Fruit fly (Drosophila melanogaster) whole organism, adult: ENCODE measurements around the gene CG1628.
"Not testable (repeated sequence)": the region's sequence is repeated elsewhere in the genome, so short reads cannot be mapped to it uniquely, and the experiment has no call there.

Experiments
- CG11617 ChIP-seq: fragments of 200-800 bp; sonication (Bioruptor generic); optimal IDR thresholded peaks from 2 replicates; lab custom pipeline; 2017; ENCODE audit warnings: mild to moderate bottlenecking, missing biosample characterization, missing genetic modification reagents, missing genetic modification characterization
- CG12768 ChIP-seq: fragments of 200-800 bp; sonication (Bioruptor generic); optimal IDR thresholded peaks from 2 replicates; lab custom pipeline; 2017; ENCODE audit warnings: missing biosample characterization, missing genetic modification characterization, mild to moderate bottlenecking, moderate library complexity, missing genetic modification reagents
- CG14711 ChIP-seq: fragments of 200-800 bp; sonication (Bioruptor generic); optimal IDR thresholded peaks from 2 replicates; lab custom pipeline; 2018; ENCODE audit warnings: missing biosample characterization, mild to moderate bottlenecking, missing genetic modification characterization, moderate library complexity
- CG1620 ChIP-seq: fragments of 200-800 bp; sonication (Bioruptor generic); optimal IDR thresholded peaks from 2 replicates; lab custom pipeline; 2016; ENCODE audit warnings: missing biosample characterization, missing genetic modification characterization
- CG33017 ChIP-seq: fragments of 200-800 bp; sonication (Bioruptor generic); optimal IDR thresholded peaks from 2 replicates; lab custom pipeline; 2018; ENCODE audit warnings: missing biosample characterization, mild to moderate bottlenecking, missing genetic modification characterization, moderate library complexity
- CG5204 ChIP-seq: fragments of 200-800 bp; sonication (Bioruptor generic); optimal IDR thresholded peaks from 2 replicates; lab custom pipeline; 2016; ENCODE audit warnings: missing biosample characterization, missing genetic modification characterization
- CG7045 ChIP-seq: fragments of 200-800 bp; sonication (Bioruptor generic); optimal IDR thresholded peaks from 2 replicates; lab custom pipeline; 2017; ENCODE audit warnings: missing biosample characterization, mild to moderate bottlenecking, missing genetic modification characterization
- CG7101 ChIP-seq: fragments of 200-800 bp; sonication (Bioruptor generic); optimal IDR thresholded peaks from 2 replicates; lab custom pipeline; 2018; ENCODE audit warnings: missing biosample characterization, mild to moderate bottlenecking, missing genetic modification characterization, moderate library complexity
- Clk ChIP-seq: fragments of 200-800 bp; sonication (Bioruptor generic); optimal IDR thresholded peaks from 2 replicates; lab custom pipeline; 2017; ENCODE audit warnings: missing biosample characterization, missing genetic modification characterization
- Crg-1 ChIP-seq: fragments of 200-800 bp; sonication (Bioruptor generic); optimal IDR thresholded peaks from 2 replicates; lab custom pipeline; 2016; ENCODE audit warnings: missing biosample characterization, missing genetic modification characterization
- Hr96 ChIP-seq: fragments of 200-800 bp; sonication (Bioruptor generic); optimal IDR thresholded peaks from 2 replicates; lab custom pipeline; 2016; ENCODE audit warnings: missing biosample characterization, missing genetic modification characterization
- Mnt ChIP-seq: fragments of 200-800 bp; sonication (Bioruptor generic); optimal IDR thresholded peaks from 2 replicates; lab custom pipeline; 2016; ENCODE audit warnings: missing biosample characterization, mild to moderate bottlenecking, missing genetic modification characterization
- bab1 ChIP-seq: fragments of 200-800 bp; sonication (Bioruptor generic); optimal IDR thresholded peaks from 3 replicates; lab custom pipeline; 2019; ENCODE audit warnings: missing biosample characterization, mild to moderate bottlenecking, missing genetic modification characterization, moderate library complexity
- cic ChIP-seq: fragments of 200-800 bp; sonication (Bioruptor generic); optimal IDR thresholded peaks from 2 replicates; lab custom pipeline; 2017; ENCODE audit warnings: missing biosample characterization, mild to moderate bottlenecking, missing genetic modification characterization, moderate library complexity
- cnc ChIP-seq, 2 experiments: fragments of >200 bp; optimal IDR thresholded peaks; 2 replicates each; lab custom pipeline; 2017
- kay ChIP-seq: fragments of 200-800 bp; sonication (Bioruptor generic); peaks from one replicate; lab custom pipeline; 2016; ENCODE audit warnings: missing biosample characterization, missing genetic modification characterization, borderline replicate concordance
- ovo ChIP-seq: fragments of 200-800 bp; sonication (Bioruptor generic); optimal IDR thresholded peaks from 2 replicates; lab custom pipeline; 2016; ENCODE audit warnings: missing biosample characterization, missing genetic modification characterization
- pad ChIP-seq: fragments of 200-800 bp; sonication (Bioruptor generic); optimal IDR thresholded peaks from 3 replicates; lab custom pipeline; 2017; ENCODE audit warnings: missing biosample characterization, missing genetic modification characterization, mild to moderate bottlenecking, moderate library complexity, missing genetic modification reagents
- tj ChIP-seq: fragments of 200-800 bp; sonication (Bioruptor generic); optimal IDR thresholded peaks from 3 replicates; lab custom pipeline; 2017; ENCODE audit warnings: missing biosample characterization, mild to moderate bottlenecking, missing genetic modification characterization, moderate library complexity
- toe ChIP-seq: fragments of 200-800 bp; sonication (Bioruptor generic); optimal IDR thresholded peaks from 2 replicates; lab custom pipeline; 2016; ENCODE audit warnings: missing biosample characterization, missing genetic modification characterization

CG1628 gene

dm6 chrX:10602057-10602764 is at the start of gene CG1628:
TSS of gene CG1628 (minus strand) at chrX:10602714.
- TF ChIP-seq bab1 (GFP tag; lab: Kevin White, UChicago) = no peak
- TF ChIP-seq Hr96 = no peak
- no peak for TF ChIP-seq CG14711 (tag; lab: Kevin White, UChicago)
- TF ChIP-seq tj (GFP tag; lab: Kevin White, UChicago) = no peak
- no peak for TF ChIP-seq cnc (optimal IDR thresholded peaks at IDR 0.05; lab: Kevin White, UChicago)
- TF ChIP-seq cic = no peak
- no peak for TF ChIP-seq ovo (GFP tag; lab: Kevin White, UChicago)

DNA sequence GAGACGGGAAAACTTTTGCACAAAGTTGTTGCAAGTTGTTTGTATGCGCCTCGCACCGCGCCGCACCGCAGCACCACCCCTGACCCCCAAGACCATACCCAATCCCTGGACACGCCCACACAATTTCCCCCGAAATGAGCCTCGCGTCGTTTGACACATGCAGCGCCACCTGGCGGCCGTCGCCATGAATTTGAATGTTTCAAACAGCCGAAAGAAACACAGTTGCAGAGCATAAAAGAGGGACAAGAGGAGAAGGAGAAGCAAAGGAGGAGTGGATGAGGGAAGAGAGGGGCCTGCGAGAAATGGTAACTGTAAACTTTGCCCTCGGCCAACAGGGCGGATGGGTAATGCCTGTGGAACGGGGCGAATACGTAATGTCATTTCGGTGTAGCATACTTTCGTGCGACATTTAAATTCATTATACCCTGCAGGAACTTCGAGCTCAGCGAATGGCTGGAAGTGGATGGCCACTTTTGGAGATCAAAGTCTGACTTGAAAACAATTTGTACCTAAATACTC is 39.8 kb upstream of the CG1628 start:
- TF ChIP-seq Hr96 (no peak), CG7101 (tag; lab: Kevin White, UChicago) (no peak), CG33017 (tag; lab: Kevin White, UChicago) (no peak), Crg-1 (GFP tag; lab: Kevin White, UChicago) (no peak), cnc (optimal IDR thresholded peaks at IDR 0.05; lab: Kevin White, UChicago) (no peak), CG14711 (tag; lab: Kevin White, UChicago) (no peak), CG1620 (GFP tag; lab: Kevin White, UChicago) (no peak), CG5204 (GFP tag; lab: Kevin White, UChicago) (no peak), CG7045 (GFP tag; lab: Kevin White, UChicago) (no peak), CG11617 (GFP tag; lab: Kevin White, UChicago) (no peak), CG12768 (no peak), Clk (GFP tag; lab: Kevin White, UChicago) (no peak), kay (GFP tag; lab: Kevin White, UChicago) (no peak), ovo (GFP tag; lab: Kevin White, UChicago) (no peak)

DNA sequence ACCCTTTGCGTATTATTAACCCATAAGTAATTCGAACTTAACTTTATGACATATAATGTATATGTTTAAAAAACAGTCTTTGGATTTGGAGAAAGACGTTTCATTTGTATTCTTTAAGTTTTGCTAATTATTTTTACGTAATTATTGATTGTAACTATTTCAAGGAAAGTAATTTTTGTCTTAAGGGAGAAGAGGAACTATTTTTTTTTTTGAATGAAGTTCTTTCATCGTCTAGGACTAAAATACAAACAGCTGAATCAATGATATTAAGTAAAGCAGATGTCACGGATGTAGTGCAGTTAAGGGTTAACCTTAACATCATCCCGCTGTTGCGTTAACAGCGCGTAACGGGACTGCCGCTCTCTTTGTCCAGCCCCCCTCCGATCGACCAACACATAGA is 26.4 kb upstream of the CG1628 start:
- TF ChIP-seq Hr96 (peak; percentile 63), CG14711 (tag; lab: Kevin White, UChicago) (peak; percentile 35), CG7045 (GFP tag; lab: Kevin White, UChicago) (peak; percentile 36), pad (GFP tag; lab: Kevin White, UChicago) (peak; percentile 36), CG11617 (GFP tag; lab: Kevin White, UChicago) (peak; percentile 12), Clk (GFP tag; lab: Kevin White, UChicago) (no peak), CG33017 (tag; lab: Kevin White, UChicago) (peak; percentile 9), kay (GFP tag; lab: Kevin White, UChicago) (no peak), CG5204 (GFP tag; lab: Kevin White, UChicago) (peak; percentile 46), tj (GFP tag; lab: Kevin White, UChicago) (no peak), bab1 (GFP tag; lab: Kevin White, UChicago) (no peak), CG7101 (tag; lab: Kevin White, UChicago) (peak; percentile 43), Mnt (GFP tag; lab: Kevin White, UChicago) (no peak)

DNA sequence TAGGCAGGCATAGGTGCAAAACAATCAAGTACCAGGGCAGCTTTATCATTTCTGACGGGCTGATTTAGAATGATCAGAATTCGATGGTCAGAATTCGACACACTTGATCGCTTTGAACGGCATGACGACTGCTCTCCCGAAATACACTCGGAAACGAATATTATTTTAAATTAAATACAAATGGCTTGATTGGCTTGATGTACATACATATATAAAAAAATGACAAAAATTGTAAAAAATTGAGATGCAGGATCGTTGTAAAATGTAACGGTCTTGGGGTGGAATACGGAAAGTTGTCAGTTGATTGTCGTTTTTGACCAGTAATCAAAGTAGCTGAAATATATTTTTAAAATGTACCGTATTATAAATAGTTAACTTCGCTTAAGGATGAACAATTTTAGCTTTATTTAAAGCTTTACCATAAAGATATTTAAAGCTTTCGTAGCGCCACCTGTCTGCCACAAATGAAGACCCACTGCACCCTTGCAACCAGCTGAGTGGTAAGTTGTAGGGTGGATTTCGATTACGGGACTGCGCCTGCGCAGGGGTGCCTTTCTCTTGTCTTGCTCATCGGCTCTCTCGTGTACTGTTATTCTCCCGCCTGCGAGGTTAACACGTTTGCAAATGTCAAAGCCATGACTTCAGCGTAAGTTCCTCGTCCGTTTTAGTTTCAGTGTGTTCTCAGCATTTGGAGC is 24.7 kb upstream of the CG1628 start, which contains the start of the genes CG9806 and X11Lbeta:
CG9806 (minus strand) TSS at position 51 of the 695 bp plus-strand sequence.
X11Lbeta (plus strand) TSS at position 676 of the 695 bp plus-strand sequence.
- TF ChIP-seq CG5204 (GFP tag; lab: Kevin White, UChicago) (no peak), tj (GFP tag; lab: Kevin White, UChicago) (no peak), cnc (optimal IDR thresholded peaks at IDR 0.05; lab: Kevin White, UChicago) (no peak), cic (no peak), CG12768 (no peak), Hr96 (no peak), pad (GFP tag; lab: Kevin White, UChicago) (no peak), kay (GFP tag; lab: Kevin White, UChicago) (no peak), CG11617 (GFP tag; lab: Kevin White, UChicago) (no peak), CG7101 (tag; lab: Kevin White, UChicago) (no peak)

DNA sequence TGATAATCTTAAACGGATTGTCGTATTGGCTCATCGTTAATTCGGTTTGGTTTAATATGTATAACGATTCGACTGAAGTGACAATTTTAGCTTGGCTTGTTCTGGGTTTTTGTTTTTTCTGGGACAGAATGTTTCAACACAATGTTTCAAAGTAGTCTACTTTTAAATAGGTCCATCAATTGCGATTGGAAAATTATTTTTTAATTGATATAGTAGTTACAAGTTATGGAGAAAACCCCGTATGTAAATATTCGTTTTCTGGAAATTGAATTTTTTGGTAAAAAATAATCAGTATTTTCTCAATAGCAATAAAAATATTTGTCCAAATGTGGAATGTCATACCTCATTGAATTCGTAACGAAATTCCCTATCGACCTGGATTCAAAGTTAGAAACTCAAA is 20.6 kb upstream of the CG1628 start, which contains the start of gene Rab9Db:
Rab9Db (minus strand) TSS at position 101 of the 400 bp plus-strand sequence.
- TF ChIP-seq cnc (optimal IDR thresholded peaks at IDR 0.05; lab: Kevin White, UChicago); CG11617 (GFP tag; lab: Kevin White, UChicago); toe: not testable (repeated sequence)

dm6 chrX:10621202-10621990 is 18.9 kb upstream of the CG1628 start:
- no peak for TF ChIP-seq CG7101 (tag; lab: Kevin White, UChicago)
- TF ChIP-seq toe = no peak
- no peak for TF ChIP-seq bab1 (GFP tag; lab: Kevin White, UChicago)
- no peak for TF ChIP-seq tj (GFP tag; lab: Kevin White, UChicago)
- no peak for TF ChIP-seq kay (GFP tag; lab: Kevin White, UChicago)
- no peak for TF ChIP-seq Mnt (GFP tag; lab: Kevin White, UChicago)
- no peak for TF ChIP-seq CG7045 (GFP tag; lab: Kevin White, UChicago)
- TF ChIP-seq cic = no peak
- no peak for TF ChIP-seq CG1620 (GFP tag; lab: Kevin White, UChicago)
- no peak for TF ChIP-seq Clk (GFP tag; lab: Kevin White, UChicago)
- TF ChIP-seq pad (GFP tag; lab: Kevin White, UChicago) = no peak
- no peak for TF ChIP-seq Hr96
- no peak for TF ChIP-seq ovo (GFP tag; lab: Kevin White, UChicago)
- TF ChIP-seq CG14711 (tag; lab: Kevin White, UChicago) = no peak
- no peak for TF ChIP-seq CG12768
- no peak for TF ChIP-seq CG5204 (GFP tag; lab: Kevin White, UChicago)
- TF ChIP-seq CG33017 (tag; lab: Kevin White, UChicago) = no peak
- TF ChIP-seq CG11617 (GFP tag; lab: Kevin White, UChicago) = no peak
- TF ChIP-seq Crg-1 (GFP tag; lab: Kevin White, UChicago) = no peak
